Fruit fly (Drosophila melanogaster) whole organism, adult: ENCODE results near the gene Rtel1.

Experiments used
- CG11617 ChIP-seq: fragments of 200-800 bp; sonication (Bioruptor generic); optimal IDR thresholded peaks from 2 replicates; lab custom pipeline; 2017; ENCODE audit warnings: mild to moderate bottlenecking, missing biosample characterization, missing genetic modification reagents, missing genetic modification characterization
- CG12768 ChIP-seq: fragments of 200-800 bp; sonication (Bioruptor generic); optimal IDR thresholded peaks from 2 replicates; lab custom pipeline; 2017; ENCODE audit warnings: missing biosample characterization, missing genetic modification characterization, mild to moderate bottlenecking, moderate library complexity, missing genetic modification reagents
- CG14711 ChIP-seq: fragments of 200-800 bp; sonication (Bioruptor generic); optimal IDR thresholded peaks from 2 replicates; lab custom pipeline; 2018; ENCODE audit warnings: missing biosample characterization, mild to moderate bottlenecking, missing genetic modification characterization, moderate library complexity
- CG1620 ChIP-seq: fragments of 200-800 bp; sonication (Bioruptor generic); optimal IDR thresholded peaks from 2 replicates; lab custom pipeline; 2016; ENCODE audit warnings: missing biosample characterization, missing genetic modification characterization
- CG33017 ChIP-seq: fragments of 200-800 bp; sonication (Bioruptor generic); optimal IDR thresholded peaks from 2 replicates; lab custom pipeline; 2018; ENCODE audit warnings: missing biosample characterization, mild to moderate bottlenecking, missing genetic modification characterization, moderate library complexity
- CG5204 ChIP-seq: fragments of 200-800 bp; sonication (Bioruptor generic); optimal IDR thresholded peaks from 2 replicates; lab custom pipeline; 2016; ENCODE audit warnings: missing biosample characterization, missing genetic modification characterization
- CG7045 ChIP-seq: fragments of 200-800 bp; sonication (Bioruptor generic); optimal IDR thresholded peaks from 2 replicates; lab custom pipeline; 2017; ENCODE audit warnings: missing biosample characterization, mild to moderate bottlenecking, missing genetic modification characterization
- CG7101 ChIP-seq: fragments of 200-800 bp; sonication (Bioruptor generic); optimal IDR thresholded peaks from 2 replicates; lab custom pipeline; 2018; ENCODE audit warnings: missing biosample characterization, mild to moderate bottlenecking, missing genetic modification characterization, moderate library complexity
- Clk ChIP-seq: fragments of 200-800 bp; sonication (Bioruptor generic); optimal IDR thresholded peaks from 2 replicates; lab custom pipeline; 2017; ENCODE audit warnings: missing biosample characterization, missing genetic modification characterization
- Crg-1 ChIP-seq: fragments of 200-800 bp; sonication (Bioruptor generic); optimal IDR thresholded peaks from 2 replicates; lab custom pipeline; 2016; ENCODE audit warnings: missing biosample characterization, missing genetic modification characterization
- Hr96 ChIP-seq: fragments of 200-800 bp; sonication (Bioruptor generic); optimal IDR thresholded peaks from 2 replicates; lab custom pipeline; 2016; ENCODE audit warnings: missing biosample characterization, missing genetic modification characterization
- Mnt ChIP-seq: fragments of 200-800 bp; sonication (Bioruptor generic); optimal IDR thresholded peaks from 2 replicates; lab custom pipeline; 2016; ENCODE audit warnings: missing biosample characterization, mild to moderate bottlenecking, missing genetic modification characterization
- bab1 ChIP-seq: fragments of 200-800 bp; sonication (Bioruptor generic); optimal IDR thresholded peaks from 3 replicates; lab custom pipeline; 2019; ENCODE audit warnings: missing biosample characterization, mild to moderate bottlenecking, missing genetic modification characterization, moderate library complexity
- cic ChIP-seq: fragments of 200-800 bp; sonication (Bioruptor generic); optimal IDR thresholded peaks from 2 replicates; lab custom pipeline; 2017; ENCODE audit warnings: missing biosample characterization, mild to moderate bottlenecking, missing genetic modification characterization, moderate library complexity
- cnc ChIP-seq, 2 experiments: fragments of >200 bp; optimal IDR thresholded peaks; 2 replicates each; lab custom pipeline; 2017
- kay ChIP-seq: fragments of 200-800 bp; sonication (Bioruptor generic); peaks from one replicate; lab custom pipeline; 2016; ENCODE audit warnings: missing biosample characterization, missing genetic modification characterization, borderline replicate concordance
- ovo ChIP-seq: fragments of 200-800 bp; sonication (Bioruptor generic); optimal IDR thresholded peaks from 2 replicates; lab custom pipeline; 2016; ENCODE audit warnings: missing biosample characterization, missing genetic modification characterization
- pad ChIP-seq: fragments of 200-800 bp; sonication (Bioruptor generic); optimal IDR thresholded peaks from 3 replicates; lab custom pipeline; 2017; ENCODE audit warnings: missing biosample characterization, missing genetic modification characterization, mild to moderate bottlenecking, moderate library complexity, missing genetic modification reagents
- tj ChIP-seq: fragments of 200-800 bp; sonication (Bioruptor generic); optimal IDR thresholded peaks from 3 replicates; lab custom pipeline; 2017; ENCODE audit warnings: missing biosample characterization, mild to moderate bottlenecking, missing genetic modification characterization, moderate library complexity
- toe ChIP-seq: fragments of 200-800 bp; sonication (Bioruptor generic); optimal IDR thresholded peaks from 2 replicates; lab custom pipeline; 2016; ENCODE audit warnings: missing biosample characterization, missing genetic modification characterization

The Rtel1 gene

dm6 chrX:5781520-5781919 lies 34.0 kb downstream of the Rtel1 start, which contains the start of gene CG3108:
Gene CG3108, minus strand, starts transcription at chrX:5781620.
- TF ChIP-seq CG1620 (GFP tag; lab: Kevin White, UChicago) = no peak
- TF ChIP-seq CG7045 (GFP tag; lab: Kevin White, UChicago) = no peak
- no peak for TF ChIP-seq pad (GFP tag; lab: Kevin White, UChicago)
- TF ChIP-seq CG12768 = no peak
- no peak for TF ChIP-seq bab1 (GFP tag; lab: Kevin White, UChicago)
- TF ChIP-seq Clk (GFP tag; lab: Kevin White, UChicago) = no peak
- no peak for TF ChIP-seq CG14711 (tag; lab: Kevin White, UChicago)
- TF ChIP-seq CG5204 (GFP tag; lab: Kevin White, UChicago) = no peak
- no peak for TF ChIP-seq cnc (optimal IDR thresholded peaks at IDR 0.05; lab: Kevin White, UChicago)
- TF ChIP-seq Hr96 (GFP tag; lab: Kevin White, UChicago) = no peak
- TF ChIP-seq ovo (GFP tag; lab: Kevin White, UChicago) = no peak
- no peak for TF ChIP-seq CG33017 (tag; lab: Kevin White, UChicago)
- TF ChIP-seq toe (GFP tag; lab: Kevin White, UChicago) = no peak
- TF ChIP-seq CG7101 (tag; lab: Kevin White, UChicago) = no peak

- no peak for TF ChIP-seq kay
- no peak for TF ChIP-seq Hr96 (GFP tag; lab: Kevin White, UChicago)
Measured at dm6 chrX:5783260-5784040, 35.9 kb downstream of the Rtel1 start.

dm6 chrX:5786559-5786958 lies 39.0 kb downstream of the Rtel1 start:
- TF ChIP-seq CG14711 (tag; lab: Kevin White, UChicago) (no peak), CG12768 (no peak), pad (GFP tag; lab: Kevin White, UChicago) (no peak), CG5204 (GFP tag; lab: Kevin White, UChicago) (no peak), Mnt (GFP tag; lab: Kevin White, UChicago) (no peak), CG7045 (GFP tag; lab: Kevin White, UChicago) (no peak), toe (GFP tag; lab: Kevin White, UChicago) (no peak), CG1620 (GFP tag; lab: Kevin White, UChicago) (no peak), Clk (GFP tag; lab: Kevin White, UChicago) (no peak), cic (GFP tag; lab: Kevin White, UChicago) (no peak)

dm6 chrX:5789187-5789586 lies 41.6 kb downstream of the Rtel1 start, which contains the start of gene CG15767:
Gene CG15767, plus strand, starts transcription at chrX:5789487.
- TF ChIP-seq kay (no peak), pad (GFP tag; lab: Kevin White, UChicago) (no peak), CG7101 (tag; lab: Kevin White, UChicago) (no peak), CG11617 (no peak), Clk (GFP tag; lab: Kevin White, UChicago) (no peak), Crg-1 (GFP tag; lab: Kevin White, UChicago) (no peak), CG33017 (tag; lab: Kevin White, UChicago) (no peak), cnc (optimal IDR thresholded peaks at IDR 0.05; lab: Kevin White, UChicago) (no peak), CG7045 (GFP tag; lab: Kevin White, UChicago) (no peak)

- TF ChIP-seq ovo (GFP tag; lab: Kevin White, UChicago) (no peak), pad (GFP tag; lab: Kevin White, UChicago) (no peak), cic (GFP tag; lab: Kevin White, UChicago) (no peak), cnc (optimal IDR thresholded peaks at IDR 0.05; lab: Kevin White, UChicago) (no peak), CG1620 (GFP tag; lab: Kevin White, UChicago) (no peak), CG33017 (tag; lab: Kevin White, UChicago) (no peak), CG7045 (GFP tag; lab: Kevin White, UChicago) (no peak), kay (no peak), CG11617 (no peak), CG14711 (tag; lab: Kevin White, UChicago) (no peak), CG5204 (GFP tag; lab: Kevin White, UChicago) (no peak), Clk (GFP tag; lab: Kevin White, UChicago) (no peak), CG7101 (tag; lab: Kevin White, UChicago) (no peak), Crg-1 (GFP tag; lab: Kevin White, UChicago) (no peak), bab1 (GFP tag; lab: Kevin White, UChicago) (no peak), tj (GFP tag; lab: Kevin White, UChicago) (no peak)
Measured at dm6 chrX:5791840-5792239, 44.3 kb downstream of the Rtel1 start, which contains the start of gene CG12239. Gene CG12239, plus strand, starts transcription at chrX:5792140.

- no peak for TF ChIP-seq CG12768
- no peak for TF ChIP-seq toe (GFP tag; lab: Kevin White, UChicago)
- TF ChIP-seq ovo (GFP tag; lab: Kevin White, UChicago) = no peak
- no peak for TF ChIP-seq kay
- TF ChIP-seq CG14711 (tag; lab: Kevin White, UChicago) = no peak
- no peak for TF ChIP-seq Mnt (GFP tag; lab: Kevin White, UChicago)
- TF ChIP-seq CG5204 (GFP tag; lab: Kevin White, UChicago) = no peak
- no peak for TF ChIP-seq Hr96 (GFP tag; lab: Kevin White, UChicago)
- no peak for TF ChIP-seq bab1 (GFP tag; lab: Kevin White, UChicago)
- TF ChIP-seq Clk (GFP tag; lab: Kevin White, UChicago) = no peak
- TF ChIP-seq CG11617 = no peak
- no peak for TF ChIP-seq CG7101 (tag; lab: Kevin White, UChicago)
- no peak for TF ChIP-seq cnc (optimal IDR thresholded peaks at IDR 0.05; lab: Kevin White, UChicago)
- no peak for TF ChIP-seq Crg-1 (GFP tag; lab: Kevin White, UChicago)
Measured at dm6 chrX:5800634-5801033, 53.1 kb downstream of the Rtel1 start.
